Worm (Caenorhabditis elegans) whole organism, mixed stage, embryonic: ENCODE results near the gene nas-25.

ENCODE experiments used
- M03D4.4 ChIP-seq: sonication (generic microtip); optimal IDR thresholded peaks from 2 replicates; lab custom pipeline; 2017; ENCODE audit warnings: mild to moderate bottlenecking, missing genetic modification characterization, missing compliant biosample characterization
- bed-3 ChIP-seq: fragments of 200-800 bp; sonication (Bioruptor generic); optimal IDR thresholded peaks from 3 replicates; lab custom pipeline; 2018; ENCODE audit warnings: mild to moderate bottlenecking, missing genetic modification characterization, moderate library complexity, missing compliant biosample characterization
- blmp-1 ChIP-seq: fragments of 150-350 bp; optimal IDR thresholded peaks from 2 replicates; lab custom pipeline; 2014; ENCODE audit warnings: missing biosample characterization, missing genetic modification characterization
- ceh-39 ChIP-seq: fragments of 150-350 bp; optimal IDR thresholded peaks from 2 replicates; lab custom pipeline; 2014; ENCODE audit warnings: missing biosample characterization, missing genetic modification characterization
- ceh-43 ChIP-seq: fragments of 200-800 bp; sonication (Bioruptor generic); optimal IDR thresholded peaks from 2 replicates; lab custom pipeline; 2018; ENCODE audit warnings: mild to moderate bottlenecking, missing genetic modification characterization, moderate library complexity, missing compliant biosample characterization
- ceh-83 ChIP-seq: fragments of 200-800 bp; sonication (Bioruptor generic); optimal IDR thresholded peaks from 2 replicates; lab custom pipeline; 2018; ENCODE audit warnings: mild to moderate bottlenecking, missing genetic modification characterization, missing compliant biosample characterization
- cnd-1 ChIP-seq: fragments of 200-800 bp; sonication (Bioruptor generic); optimal IDR thresholded peaks from 2 replicates; lab custom pipeline; 2018; ENCODE audit warnings: mild to moderate bottlenecking, missing genetic modification characterization, missing compliant biosample characterization
- drap-1 ChIP-seq: fragments of 200-800 bp; sonication (Bioruptor generic); optimal IDR thresholded peaks from 3 replicates; lab custom pipeline; 2018; ENCODE audit warnings: mild to moderate bottlenecking, missing genetic modification characterization, missing compliant biosample characterization
- elt-1 ChIP-seq: sonication (generic microtip); optimal IDR thresholded peaks from 2 replicates; lab custom pipeline; 2017; ENCODE audit warnings: missing genetic modification characterization, mild to moderate bottlenecking, missing compliant biosample characterization, antibody characterized with exemption, moderate library complexity, borderline replicate concordance; ENCODE audit not compliant: insufficient read depth
- elt-3 ChIP-seq: fragments of 150-350 bp; optimal IDR thresholded peaks from 2 replicates; lab custom pipeline; 2014; ENCODE audit warnings: missing biosample characterization, missing genetic modification characterization
- flh-1 ChIP-seq: fragments of 200-800 bp; sonication (Bioruptor generic); optimal IDR thresholded peaks from 2 replicates; lab custom pipeline; 2018; ENCODE audit warnings: mild to moderate bottlenecking, missing genetic modification characterization, moderate library complexity, missing compliant biosample characterization
- ham-2 ChIP-seq: fragments of 200-800 bp; sonication (Bioruptor generic); optimal IDR thresholded peaks from 2 replicates; lab custom pipeline; 2018; ENCODE audit warnings: mild to moderate bottlenecking, missing genetic modification characterization, missing compliant biosample characterization
- hlh-1 ChIP-seq: fragments of 150-350 bp; optimal IDR thresholded peaks from 2 replicates; lab custom pipeline; 2014; ENCODE audit warnings: missing biosample characterization, missing genetic modification reagents, missing genetic modification characterization
- lin-13 ChIP-seq: fragments of 150-350 bp; optimal IDR thresholded peaks from 2 replicates; lab custom pipeline; 2014; ENCODE audit warnings: missing biosample characterization, missing genetic modification characterization
- lin-32 ChIP-seq: fragments of 200-800 bp; sonication (Bioruptor generic); optimal IDR thresholded peaks from 2 replicates; lab custom pipeline; 2018; ENCODE audit warnings: mild to moderate bottlenecking, missing genetic modification characterization, missing compliant biosample characterization
- lsy-2 ChIP-seq: fragments of 150-350 bp; optimal IDR thresholded peaks from 2 replicates; lab custom pipeline; 2014; ENCODE audit warnings: missing biosample characterization, missing genetic modification characterization
- mab-5 ChIP-seq: fragments of 150-350 bp; optimal IDR thresholded peaks from 2 replicates; lab custom pipeline; 2014; ENCODE audit warnings: missing biosample characterization, missing genetic modification characterization
- mep-1 ChIP-seq: fragments of 150-350 bp; optimal IDR thresholded peaks from 2 replicates; lab custom pipeline; 2017; ENCODE audit warnings: missing biosample characterization, missing genetic modification reagents, missing genetic modification characterization, inconsistent platforms
- mls-2 ChIP-seq: sonication (generic microtip); optimal IDR thresholded peaks from 2 replicates; lab custom pipeline; 2016; ENCODE audit warnings: mild to moderate bottlenecking, missing genetic modification characterization, moderate library complexity, missing compliant biosample characterization
- nhr-12 ChIP-seq: fragments of 150-350 bp; optimal IDR thresholded peaks from 2 replicates; lab custom pipeline; 2014; ENCODE audit warnings: missing biosample characterization, missing genetic modification characterization
- nhr-2 ChIP-seq: fragments of 150-350 bp; optimal IDR thresholded peaks from 2 replicates; lab custom pipeline; 2014; ENCODE audit warnings: missing biosample characterization, missing genetic modification characterization
- nhr-237 ChIP-seq: fragments of 150-350 bp; optimal IDR thresholded peaks from 2 replicates; lab custom pipeline; 2014; ENCODE audit warnings: missing biosample characterization, missing genetic modification characterization
- nhr-28 ChIP-seq: fragments of 150-350 bp; optimal IDR thresholded peaks from 2 replicates; lab custom pipeline; 2014; ENCODE audit warnings: missing biosample characterization, missing genetic modification characterization
- pha-4 ChIP-seq: fragments of 150-350 bp; optimal IDR thresholded peaks from 2 replicates; lab custom pipeline; 2018; ENCODE audit warnings: missing biosample characterization, missing genetic modification reagents, missing genetic modification characterization
- sem-2 ChIP-seq: fragments of 200-800 bp; sonication (Bioruptor generic); optimal IDR thresholded peaks from 2 replicates; lab custom pipeline; 2018; ENCODE audit warnings: mild to moderate bottlenecking, missing genetic modification characterization, missing compliant biosample characterization
- snpc-4 ChIP-seq: fragments of 150-350 bp; optimal IDR thresholded peaks from 2 replicates; lab custom pipeline; 2014; ENCODE audit warnings: missing biosample characterization, missing genetic modification characterization
- sptf-1 ChIP-seq: sonication (generic microtip); optimal IDR thresholded peaks from 2 replicates; lab custom pipeline; 2017; ENCODE audit warnings: mild to moderate bottlenecking, missing genetic modification characterization, moderate library complexity, missing compliant biosample characterization
- tbx-8 ChIP-seq: fragments of 200-800 bp; sonication (Bioruptor generic); optimal IDR thresholded peaks from 2 replicates; lab custom pipeline; 2018; ENCODE audit warnings: mild to moderate bottlenecking, missing genetic modification characterization, moderate library complexity, missing compliant biosample characterization
- unc-120 ChIP-seq: sonication (generic microtip); optimal IDR thresholded peaks from 2 replicates; lab custom pipeline; 2017; ENCODE audit warnings: missing genetic modification characterization, missing compliant biosample characterization; ENCODE audit not compliant: poor library complexity, severe bottlenecking
- unc-39 ChIP-seq: fragments of 150-350 bp; optimal IDR thresholded peaks from 2 replicates; lab custom pipeline; 2014; ENCODE audit warnings: missing biosample characterization, missing genetic modification characterization
- unc-62 ChIP-seq: fragments of 150-350 bp; optimal IDR thresholded peaks from 2 replicates; lab custom pipeline; 2014; ENCODE audit warnings: missing biosample characterization, missing genetic modification reagents, missing genetic modification characterization
- zip-8 ChIP-seq: fragments of 150-350 bp; optimal IDR thresholded peaks from 2 replicates; lab custom pipeline; 2014; ENCODE audit warnings: missing biosample characterization, missing genetic modification characterization
- ztf-11 ChIP-seq: fragments of 150-350 bp; optimal IDR thresholded peaks from 2 replicates; lab custom pipeline; 2014; ENCODE audit warnings: missing biosample characterization, missing genetic modification characterization

The nas-25 gene

DNA sequence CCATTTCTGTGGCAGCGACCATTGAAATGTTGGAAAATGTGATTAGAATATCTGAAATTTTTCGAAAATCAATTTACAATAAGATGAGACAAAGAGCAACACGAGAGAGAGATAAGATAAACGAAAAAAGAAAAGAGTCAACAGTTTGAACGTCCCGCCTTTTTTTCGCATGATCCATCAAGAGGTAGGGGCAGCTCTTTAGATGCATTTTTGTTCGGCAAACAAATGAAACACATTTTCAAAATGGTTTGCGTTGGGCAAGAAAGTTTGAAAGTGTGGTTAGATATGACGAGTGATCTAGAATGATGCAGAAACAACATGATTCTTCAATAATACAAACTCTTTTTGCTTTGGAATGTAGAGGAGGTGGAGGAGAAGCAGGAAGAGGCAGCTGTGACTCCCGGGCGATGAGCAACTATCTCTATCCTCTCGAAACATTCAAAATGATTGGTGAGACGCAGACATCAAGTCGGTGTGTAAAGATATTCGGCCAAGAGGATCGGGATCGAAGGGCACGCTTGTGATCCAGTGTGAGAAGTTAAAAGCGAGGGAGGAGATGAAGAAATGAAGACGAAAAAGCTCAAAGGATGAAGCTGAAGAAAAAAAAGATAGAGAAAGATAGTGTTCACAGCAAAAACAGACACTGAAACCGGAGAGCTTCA, 18.7 kb downstream of the nas-25 start, which contains the start of gene F46C5.6:
Gene F46C5.6 (minus strand): TSS at position 51 of the 662 bp plus-strand sequence.
- no peak for TF ChIP-seq lsy-2 (tag; lab: Kevin White, UChicago)
- TF ChIP-seq nhr-2 (tag; lab: Kevin White, UChicago), result no peak
- TF ChIP-seq flh-1 (GFP tag; lab: Kevin White, UChicago), result no peak
- TF ChIP-seq snpc-4, result no peak
- no peak for TF ChIP-seq nhr-237 (tag; lab: Kevin White, UChicago)
- TF ChIP-seq nhr-28, result no peak
- TF ChIP-seq ceh-43, result no peak
- TF ChIP-seq tbx-8 (GFP tag; lab: Kevin White, UChicago), result no peak
- TF ChIP-seq blmp-1 (tag; lab: Kevin White, UChicago), result no peak
- TF ChIP-seq bed-3 (GFP tag; lab: Kevin White, UChicago), result no peak
- TF ChIP-seq elt-3 (tag; lab: Kevin White, UChicago), result no peak
- TF ChIP-seq hlh-1, result peak; percentile 90
- no peak for TF ChIP-seq sptf-1 (tag; lab: Kevin White, UChicago)
- TF ChIP-seq unc-120 (tag; lab: Kevin White, UChicago), result peak; percentile 83
- TF ChIP-seq unc-62, result peak; percentile 48
- TF ChIP-seq lin-32 (GFP tag; lab: Kevin White, UChicago), result no peak
- TF ChIP-seq M03D4.4 (tag; lab: Kevin White, UChicago), result no peak
- TF ChIP-seq ham-2 (GFP tag; lab: Kevin White, UChicago), result no peak
- no peak for TF ChIP-seq mab-5 (tag; lab: Kevin White, UChicago)
- TF ChIP-seq, all 35 proteins: peak for 3

DNA sequence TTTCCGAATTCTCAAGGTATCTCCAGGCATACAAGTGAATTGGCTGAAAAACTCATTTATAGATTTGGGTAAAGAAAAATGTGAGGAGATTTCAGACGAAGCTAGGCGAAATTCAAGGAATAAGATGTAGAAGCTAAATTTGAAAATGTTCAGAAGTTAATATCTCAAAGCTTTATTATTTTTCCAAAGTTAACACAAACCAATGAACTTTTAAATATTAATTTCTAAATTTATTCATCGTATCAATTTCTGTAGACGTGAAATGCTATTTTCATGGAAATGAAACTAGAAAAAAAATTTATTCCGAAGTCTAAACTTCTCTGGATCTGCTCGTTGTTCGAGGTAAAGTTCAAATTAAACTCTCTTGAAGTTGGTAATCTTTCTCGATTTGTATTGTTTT, 19.4 kb downstream of the nas-25 start, which contains the start of gene agxt-1:
Gene agxt-1 (plus strand): TSS at position 301 of the 400 bp plus-strand sequence.
- TF ChIP-seq blmp-1 (tag; lab: Kevin White, UChicago) (no peak), mep-1 (tag; lab: Kevin White, UChicago) (no peak), M03D4.4 (tag; lab: Kevin White, UChicago) (no peak), mab-5 (tag; lab: Kevin White, UChicago) (no peak)

DNA sequence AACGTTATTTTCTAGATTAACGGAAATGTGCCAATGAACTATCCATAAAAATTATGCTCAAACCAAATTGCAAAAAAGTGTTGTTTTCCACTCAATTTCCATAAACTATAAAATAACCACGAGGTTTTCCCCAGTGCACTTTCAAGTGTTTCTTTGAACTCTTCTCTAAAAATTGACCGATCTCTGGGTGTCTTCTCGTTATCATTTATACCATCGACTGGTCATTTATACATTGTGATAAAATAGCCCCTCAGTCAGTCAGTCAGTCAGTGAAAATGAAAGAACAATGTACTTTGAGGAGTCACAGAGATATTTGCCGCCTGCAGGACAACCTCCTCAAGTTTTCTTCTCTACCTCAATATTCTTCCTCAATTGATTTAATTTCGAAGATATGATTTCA, 20.1 kb downstream of the nas-25 start:
- TF ChIP-seq lin-32 (GFP tag; lab: Kevin White, UChicago) (no peak), ham-2 (GFP tag; lab: Kevin White, UChicago) (no peak), lin-13 (tag; lab: Kevin White, UChicago) (no peak), nhr-28 (no peak), blmp-1 (tag; lab: Kevin White, UChicago) (no peak), nhr-237 (tag; lab: Kevin White, UChicago) (no peak), nhr-2 (tag; lab: Kevin White, UChicago) (no peak), ceh-43 (no peak), flh-1 (GFP tag; lab: Kevin White, UChicago) (no peak), elt-3 (tag; lab: Kevin White, UChicago) (no peak), cnd-1 (no peak), ztf-11 (tag; lab: Kevin White, UChicago) (no peak), mep-1 (tag; lab: Kevin White, UChicago) (no peak), nhr-12 (tag; lab: Kevin White, UChicago) (no peak), bed-3 (GFP tag; lab: Kevin White, UChicago) (no peak), ceh-83 (no peak), hlh-1 (no peak), mls-2 (tag; lab: Kevin White, UChicago) (no peak), pha-4 (tag; lab: Kevin White, UChicago) (no peak)
- TF ChIP-seq, all 35 proteins: peak for 0

DNA sequence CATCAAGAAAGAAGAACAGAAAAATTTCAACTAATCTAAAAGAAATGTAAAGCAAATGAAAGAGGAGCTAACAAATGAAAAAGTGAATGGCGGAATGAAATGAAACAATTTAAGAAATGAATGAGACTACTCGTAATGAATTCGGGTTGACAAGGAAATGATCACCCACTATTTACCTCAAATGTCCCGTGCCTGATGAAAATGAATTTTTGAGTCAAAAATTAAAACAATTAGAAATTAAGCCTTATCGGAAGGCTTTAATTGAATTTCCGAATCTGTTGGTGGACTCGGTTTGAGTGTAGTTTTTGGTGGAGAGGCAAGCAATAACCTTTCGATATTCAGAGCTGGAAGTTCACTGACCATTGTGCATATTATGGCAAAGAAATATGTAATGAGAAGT, 23.1 kb downstream of the nas-25 start:
- TF ChIP-seq unc-39 (tag; lab: Kevin White, UChicago) (no peak), drap-1 (GFP tag; lab: Kevin White, UChicago) (no peak), unc-120 (tag; lab: Kevin White, UChicago) (no peak), nhr-2 (tag; lab: Kevin White, UChicago) (no peak), zip-8 (tag; lab: Kevin White, UChicago) (no peak), ztf-11 (tag; lab: Kevin White, UChicago) (no peak), lin-13 (tag; lab: Kevin White, UChicago) (no peak), sptf-1 (tag; lab: Kevin White, UChicago) (no peak), nhr-12 (tag; lab: Kevin White, UChicago) (no peak), ceh-39 (tag; lab: Kevin White, UChicago) (no peak), ham-2 (GFP tag; lab: Kevin White, UChicago) (no peak), mab-5 (tag; lab: Kevin White, UChicago) (no peak), sem-2 (GFP tag; lab: Kevin White, UChicago) (no peak), snpc-4 (no peak), cnd-1 (no peak), M03D4.4 (tag; lab: Kevin White, UChicago) (no peak), blmp-1 (tag; lab: Kevin White, UChicago) (no peak), elt-1 (tag; lab: Kevin White, UChicago) (no peak), mep-1 (tag; lab: Kevin White, UChicago) (no peak), ceh-83 (no peak)
